Worm (Caenorhabditis elegans): ENCODE measurements around the gene Y43F8B.29.

DNA sequence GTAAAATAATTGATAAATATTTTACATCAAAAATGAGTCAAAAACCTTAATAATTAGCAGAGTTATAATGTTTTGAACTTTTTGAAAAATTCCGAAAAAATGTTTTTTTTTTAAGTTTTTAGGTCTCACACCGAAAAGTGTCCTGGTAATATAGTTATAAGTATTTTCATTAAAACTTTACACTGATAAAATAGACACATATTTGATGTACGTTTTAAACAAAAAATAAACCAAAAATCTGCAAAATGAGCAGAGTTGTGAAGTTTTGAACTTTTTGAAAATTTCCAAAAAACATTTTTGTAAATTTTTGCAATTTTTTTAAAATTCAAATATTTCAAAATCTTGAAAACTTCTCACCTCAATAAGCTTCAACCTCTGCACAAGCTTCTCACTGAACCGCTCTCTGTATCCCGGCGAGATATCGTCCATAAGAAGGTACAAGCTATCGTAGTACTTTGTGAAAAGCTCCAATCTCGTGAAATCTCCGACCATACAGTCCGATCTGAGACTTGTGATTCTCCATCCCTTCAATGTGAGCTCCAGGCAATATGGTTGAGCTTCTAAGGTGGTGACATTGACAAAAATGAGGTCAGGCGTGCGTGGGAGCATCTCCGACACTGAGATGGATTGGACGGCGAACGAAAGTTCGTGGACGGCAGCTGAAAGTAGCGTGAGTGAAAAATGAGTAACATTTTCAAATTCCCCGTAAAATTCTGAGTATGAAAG is 29.4 kb downstream of the Y43F8B.29 start:
- TF ChIP-seq T22C8.4 (GFP tag; IDR thresholded peaks at IDR 0.05) (no peak), tab-1 (GFP tag; IDR thresholded peaks at IDR 0.05) (no peak), med-1 (GFP tag; optimal IDR thresholded peaks at IDR 0.05; ENCODE audit: insufficient read depth) (no peak), ztf-23 (GFP tag; IDR thresholded peaks at IDR 0.05) (no peak)
